Fruit fly (Drosophila melanogaster): Measurements from ENCODE around the gene brv1.

DNA sequence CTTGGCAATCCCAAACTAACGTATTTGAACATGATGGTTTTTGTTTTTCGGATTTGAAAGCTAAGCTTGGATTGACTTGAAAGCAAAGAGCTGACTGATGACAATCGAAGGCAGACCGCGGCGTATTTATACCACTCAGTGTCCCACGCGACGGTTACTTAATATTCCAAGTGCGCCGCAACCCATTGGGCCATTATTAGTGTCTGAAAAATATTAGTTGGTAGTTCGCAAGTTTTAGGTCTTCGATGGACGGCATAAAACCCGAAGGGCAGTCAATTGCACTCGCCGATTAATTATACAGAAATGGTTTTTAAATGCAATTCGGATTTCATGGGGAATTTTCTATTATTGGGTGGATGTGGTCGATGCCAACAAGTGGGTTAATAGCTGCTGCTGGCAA is 21.6 kb downstream of the brv1 start, which contains the start of gene CG14095:
- TF ChIP-seq psq (optimal IDR thresholded peaks at IDR 0.05): no peak
- TF ChIP-seq Myc (optimal IDR thresholded peaks at IDR 0.05): no peak
- no peak for TF ChIP-seq Sin3A (optimal IDR thresholded peaks at IDR 0.05)

Measured in Kc167 (cell line).